Worm (Caenorhabditis elegans) whole organism, L1 larva: ENCODE measurements around the gene kin-29.

ENCODE experiments used
- aly-2 ChIP-seq: fragments of 150-350 bp; optimal IDR thresholded peaks from 2 replicates; lab custom pipeline; 2014; ENCODE audit warnings: missing biosample characterization, missing genetic modification characterization
- ces-1 ChIP-seq: fragments of 150-350 bp; optimal IDR thresholded peaks from 2 replicates; lab custom pipeline; 2014; ENCODE audit warnings: missing biosample characterization, missing genetic modification reagents, missing genetic modification characterization
- egl-13 ChIP-seq: sonication (generic microtip); optimal IDR thresholded peaks from 2 replicates; lab custom pipeline; 2016; ENCODE audit warnings: missing genotype, missing genetic modification reagents, missing genetic modification characterization, missing compliant biosample characterization
- fos-1 ChIP-seq: fragments of 150-350 bp; optimal IDR thresholded peaks from 2 replicates; lab custom pipeline; 2014; ENCODE audit warnings: missing biosample characterization, missing genetic modification characterization
- lin-14 ChIP-seq: fragments of 200-800 bp; sonication (Bioruptor generic); optimal IDR thresholded peaks from 2 replicates; lab custom pipeline; 2018; ENCODE audit warnings: mild to moderate bottlenecking, missing genetic modification characterization, moderate library complexity, missing compliant biosample characterization
- lin-39 ChIP-seq: fragments of 150-350 bp; optimal IDR thresholded peaks from 2 replicates; lab custom pipeline; 2014; ENCODE audit warnings: missing biosample characterization, missing genetic modification reagents, missing genetic modification characterization
- nhr-47 ChIP-seq: sonication (generic microtip); optimal IDR thresholded peaks from 2 replicates; lab custom pipeline; 2016; ENCODE audit warnings: mild to moderate bottlenecking, missing genetic modification characterization, moderate library complexity, missing compliant biosample characterization
- rnt-1 ChIP-seq: sonication (generic microtip); optimal IDR thresholded peaks from 2 replicates; lab custom pipeline; 2016; ENCODE audit warnings: mild to moderate bottlenecking, missing genetic modification characterization, moderate library complexity, missing compliant biosample characterization
- snu-23 ChIP-seq: sonication (generic microtip); optimal IDR thresholded peaks from 2 replicates; lab custom pipeline; 2016; ENCODE audit warnings: missing genetic modification characterization, missing compliant biosample characterization
- sox-4 ChIP-seq: sonication (generic microtip); optimal IDR thresholded peaks from 2 replicates; lab custom pipeline; 2016; ENCODE audit warnings: missing genetic modification characterization, missing compliant biosample characterization
- unc-130 ChIP-seq: fragments of 150-350 bp; optimal IDR thresholded peaks from 2 replicates; lab custom pipeline; 2017; ENCODE audit warnings: missing biosample characterization, missing genetic modification characterization, inconsistent platforms
- unc-62 ChIP-seq: fragments of 150-350 bp; optimal IDR thresholded peaks from 2 replicates; lab custom pipeline; 2014; ENCODE audit warnings: missing biosample characterization, missing genetic modification reagents, missing genetic modification characterization
- zag-1 ChIP-seq: fragments of 150-350 bp; optimal IDR thresholded peaks from 2 replicates; lab custom pipeline; 2014; ENCODE audit warnings: missing biosample characterization, missing genetic modification characterization
- ztf-11 ChIP-seq, 2 experiments: sonication (generic microtip); optimal IDR thresholded peaks; 2 replicates each; lab custom pipeline; 2016 to 2017; ENCODE audit warnings: missing genetic modification characterization in 2 of 2, missing biosample characterization in 1 of 2, missing compliant biosample characterization in 1 of 2

ce11 chrX:2827702-2828182, 24.5 kb downstream of the kin-29 start, which contains the start of gene ssr-2:
- no peak for TF ChIP-seq lin-39
- no peak for TF ChIP-seq fos-1 (tag; lab: Kevin White, UChicago)
- TF ChIP-seq nhr-47 (tag; lab: Kevin White, UChicago), result peak; percentile 29
- TF ChIP-seq ztf-11 (tag; optimal IDR thresholded peaks at IDR 0.05; lab: Kevin White, UChicago), result no peak
- no peak for TF ChIP-seq unc-130 (tag; lab: Kevin White, UChicago)
- TF ChIP-seq aly-2 (tag; lab: Kevin White, UChicago), result no peak
- no peak for TF ChIP-seq zag-1 (tag; lab: Kevin White, UChicago)
- peak; percentile 28 for TF ChIP-seq lin-14 (GFP tag; lab: Kevin White, UChicago)
- no peak for TF ChIP-seq rnt-1 (tag; lab: Kevin White, UChicago)
- TF ChIP-seq egl-13 (tag; lab: Kevin White, UChicago), result peak; percentile 30
- TF ChIP-seq sox-4 (tag; lab: Kevin White, UChicago), result no peak
- TF ChIP-seq unc-62, result no peak
- no peak for TF ChIP-seq ces-1 (GFP tag; lab: Kevin White, UChicago)
- TF ChIP-seq snu-23, result no peak
